Fruit fly (Drosophila melanogaster): ENCODE data around the gene Jon66Cii.

DNA sequence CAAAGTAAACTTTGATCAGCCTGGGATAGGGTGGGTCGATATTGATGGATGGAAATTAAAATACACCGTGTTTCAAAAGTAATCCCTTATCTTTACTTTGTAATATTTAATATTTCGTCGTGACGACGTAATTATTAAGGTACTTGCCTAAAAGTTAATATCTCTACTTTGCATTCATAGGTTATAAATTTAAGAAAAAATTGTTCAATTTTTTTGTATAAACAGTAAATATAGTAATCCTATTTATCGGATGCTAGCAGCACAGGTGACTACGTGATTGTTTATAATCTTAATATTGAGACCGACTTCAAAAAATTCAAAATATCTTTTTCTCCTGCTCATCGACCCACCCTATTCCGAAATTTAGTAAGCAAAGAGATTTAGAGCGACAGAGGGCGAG, 35.3 kb downstream of the Jon66Cii start:
- TF ChIP-seq pad (GFP tag; optimal IDR thresholded peaks at IDR 0.05) = no peak
- TF ChIP-seq Hr96 (GFP tag; optimal IDR thresholded peaks at IDR 0.05) = no peak
- no peak for TF ChIP-seq cnc (optimal IDR thresholded peaks at IDR 0.05)
- no peak for TF ChIP-seq tj (GFP tag; optimal IDR thresholded peaks at IDR 0.05)
- no peak for TF ChIP-seq Mnt (GFP tag; optimal IDR thresholded peaks at IDR 0.05)
- TF ChIP-seq kay (GFP tag; ENCODE audit: borderline replicate concordance) = no peak
- TF ChIP-seq Clk (GFP tag; optimal IDR thresholded peaks at IDR 0.05) = no peak
- TF ChIP-seq ovo (GFP tag; optimal IDR thresholded peaks at IDR 0.05) = no peak
- no peak for TF ChIP-seq CG5204 (GFP tag; optimal IDR thresholded peaks at IDR 0.05)
- TF ChIP-seq Crg-1 (GFP tag; optimal IDR thresholded peaks at IDR 0.05) = no peak

Measured in whole organism, adult.